Worm (Caenorhabditis elegans) whole organism, mixed stage, embryonic: ENCODE measurements around the gene rap-2.

ENCODE experiments used
- M03D4.4 ChIP-seq: sonication (generic microtip); optimal IDR thresholded peaks from 2 replicates; lab custom pipeline; 2017; ENCODE audit warnings: mild to moderate bottlenecking, missing genetic modification characterization, missing compliant biosample characterization
- bed-3 ChIP-seq: fragments of 200-800 bp; sonication (Bioruptor generic); optimal IDR thresholded peaks from 3 replicates; lab custom pipeline; 2018; ENCODE audit warnings: mild to moderate bottlenecking, missing genetic modification characterization, moderate library complexity, missing compliant biosample characterization
- blmp-1 ChIP-seq: fragments of 150-350 bp; optimal IDR thresholded peaks from 2 replicates; lab custom pipeline; 2014; ENCODE audit warnings: missing biosample characterization, missing genetic modification characterization
- ceh-39 ChIP-seq: fragments of 150-350 bp; optimal IDR thresholded peaks from 2 replicates; lab custom pipeline; 2014; ENCODE audit warnings: missing biosample characterization, missing genetic modification characterization
- ceh-43 ChIP-seq: fragments of 200-800 bp; sonication (Bioruptor generic); optimal IDR thresholded peaks from 2 replicates; lab custom pipeline; 2018; ENCODE audit warnings: mild to moderate bottlenecking, missing genetic modification characterization, moderate library complexity, missing compliant biosample characterization
- ceh-83 ChIP-seq: fragments of 200-800 bp; sonication (Bioruptor generic); optimal IDR thresholded peaks from 2 replicates; lab custom pipeline; 2018; ENCODE audit warnings: mild to moderate bottlenecking, missing genetic modification characterization, missing compliant biosample characterization
- ces-1 ChIP-seq: fragments of 150-350 bp; optimal IDR thresholded peaks from 2 replicates; lab custom pipeline; 2014; ENCODE audit warnings: missing biosample characterization, missing genetic modification reagents, missing genetic modification characterization
- cnd-1 ChIP-seq: fragments of 200-800 bp; sonication (Bioruptor generic); optimal IDR thresholded peaks from 2 replicates; lab custom pipeline; 2018; ENCODE audit warnings: mild to moderate bottlenecking, missing genetic modification characterization, missing compliant biosample characterization
- drap-1 ChIP-seq: fragments of 200-800 bp; sonication (Bioruptor generic); optimal IDR thresholded peaks from 3 replicates; lab custom pipeline; 2018; ENCODE audit warnings: mild to moderate bottlenecking, missing genetic modification characterization, missing compliant biosample characterization
- elt-1 ChIP-seq: sonication (generic microtip); optimal IDR thresholded peaks from 2 replicates; lab custom pipeline; 2017; ENCODE audit warnings: missing genetic modification characterization, mild to moderate bottlenecking, missing compliant biosample characterization, antibody characterized with exemption, moderate library complexity, borderline replicate concordance; ENCODE audit not compliant: insufficient read depth
- flh-1 ChIP-seq: fragments of 200-800 bp; sonication (Bioruptor generic); optimal IDR thresholded peaks from 2 replicates; lab custom pipeline; 2018; ENCODE audit warnings: mild to moderate bottlenecking, missing genetic modification characterization, moderate library complexity, missing compliant biosample characterization
- ham-2 ChIP-seq: fragments of 200-800 bp; sonication (Bioruptor generic); optimal IDR thresholded peaks from 2 replicates; lab custom pipeline; 2018; ENCODE audit warnings: mild to moderate bottlenecking, missing genetic modification characterization, missing compliant biosample characterization
- hlh-1 ChIP-seq: fragments of 150-350 bp; optimal IDR thresholded peaks from 2 replicates; lab custom pipeline; 2014; ENCODE audit warnings: missing biosample characterization, missing genetic modification reagents, missing genetic modification characterization
- lin-13 ChIP-seq: fragments of 150-350 bp; optimal IDR thresholded peaks from 2 replicates; lab custom pipeline; 2014; ENCODE audit warnings: missing biosample characterization, missing genetic modification characterization
- lin-32 ChIP-seq: fragments of 200-800 bp; sonication (Bioruptor generic); optimal IDR thresholded peaks from 2 replicates; lab custom pipeline; 2018; ENCODE audit warnings: mild to moderate bottlenecking, missing genetic modification characterization, missing compliant biosample characterization
- lsy-2 ChIP-seq: fragments of 150-350 bp; optimal IDR thresholded peaks from 2 replicates; lab custom pipeline; 2014; ENCODE audit warnings: missing biosample characterization, missing genetic modification characterization
- mab-5 ChIP-seq: fragments of 150-350 bp; optimal IDR thresholded peaks from 2 replicates; lab custom pipeline; 2014; ENCODE audit warnings: missing biosample characterization, missing genetic modification characterization
- mep-1 ChIP-seq: fragments of 150-350 bp; optimal IDR thresholded peaks from 2 replicates; lab custom pipeline; 2017; ENCODE audit warnings: missing biosample characterization, missing genetic modification reagents, missing genetic modification characterization, inconsistent platforms
- mls-2 ChIP-seq: sonication (generic microtip); optimal IDR thresholded peaks from 2 replicates; lab custom pipeline; 2016; ENCODE audit warnings: mild to moderate bottlenecking, missing genetic modification characterization, moderate library complexity, missing compliant biosample characterization
- nhr-12 ChIP-seq: fragments of 150-350 bp; optimal IDR thresholded peaks from 2 replicates; lab custom pipeline; 2014; ENCODE audit warnings: missing biosample characterization, missing genetic modification characterization
- nhr-2 ChIP-seq: fragments of 150-350 bp; optimal IDR thresholded peaks from 2 replicates; lab custom pipeline; 2014; ENCODE audit warnings: missing biosample characterization, missing genetic modification characterization
- nhr-237 ChIP-seq: fragments of 150-350 bp; optimal IDR thresholded peaks from 2 replicates; lab custom pipeline; 2014; ENCODE audit warnings: missing biosample characterization, missing genetic modification characterization
- nhr-28 ChIP-seq: fragments of 150-350 bp; optimal IDR thresholded peaks from 2 replicates; lab custom pipeline; 2014; ENCODE audit warnings: missing biosample characterization, missing genetic modification characterization
- nhr-76 ChIP-seq: sonication (generic microtip); optimal IDR thresholded peaks from 2 replicates; lab custom pipeline; 2017; ENCODE audit warnings: missing biosample characterization, missing genetic modification characterization
- pha-4 ChIP-seq: fragments of 150-350 bp; optimal IDR thresholded peaks from 2 replicates; lab custom pipeline; 2018; ENCODE audit warnings: missing biosample characterization, missing genetic modification reagents, missing genetic modification characterization
- sem-2 ChIP-seq: fragments of 200-800 bp; sonication (Bioruptor generic); optimal IDR thresholded peaks from 2 replicates; lab custom pipeline; 2018; ENCODE audit warnings: mild to moderate bottlenecking, missing genetic modification characterization, missing compliant biosample characterization
- snpc-4 ChIP-seq: fragments of 150-350 bp; optimal IDR thresholded peaks from 2 replicates; lab custom pipeline; 2014; ENCODE audit warnings: missing biosample characterization, missing genetic modification characterization
- sptf-1 ChIP-seq: sonication (generic microtip); optimal IDR thresholded peaks from 2 replicates; lab custom pipeline; 2017; ENCODE audit warnings: mild to moderate bottlenecking, missing genetic modification characterization, moderate library complexity, missing compliant biosample characterization
- tbx-8 ChIP-seq: fragments of 200-800 bp; sonication (Bioruptor generic); optimal IDR thresholded peaks from 2 replicates; lab custom pipeline; 2018; ENCODE audit warnings: mild to moderate bottlenecking, missing genetic modification characterization, moderate library complexity, missing compliant biosample characterization
- unc-120 ChIP-seq: sonication (generic microtip); optimal IDR thresholded peaks from 2 replicates; lab custom pipeline; 2017; ENCODE audit warnings: missing genetic modification characterization, missing compliant biosample characterization; ENCODE audit not compliant: poor library complexity, severe bottlenecking
- unc-39 ChIP-seq: fragments of 150-350 bp; optimal IDR thresholded peaks from 2 replicates; lab custom pipeline; 2014; ENCODE audit warnings: missing biosample characterization, missing genetic modification characterization
- unc-62 ChIP-seq: fragments of 150-350 bp; optimal IDR thresholded peaks from 2 replicates; lab custom pipeline; 2014; ENCODE audit warnings: missing biosample characterization, missing genetic modification reagents, missing genetic modification characterization
- zip-8 ChIP-seq: fragments of 150-350 bp; optimal IDR thresholded peaks from 2 replicates; lab custom pipeline; 2014; ENCODE audit warnings: missing biosample characterization, missing genetic modification characterization
- ztf-11 ChIP-seq: fragments of 150-350 bp; optimal IDR thresholded peaks from 2 replicates; lab custom pipeline; 2014; ENCODE audit warnings: missing biosample characterization, missing genetic modification characterization

The rap-2 gene

ce11 chrV:15085335-15085800 lies 21.5 kb upstream of the rap-2 start, which contains the start of the genes ahsa-1 and C01G10.7:
ahsa-1 (minus strand) TSS chrV:15085385.
C01G10.7 (plus strand) TSS chrV:15085747.
- TF ChIP-seq ham-2 (GFP tag; lab: Kevin White, UChicago) (no peak), mls-2 (tag; lab: Kevin White, UChicago) (peak; percentile 39), lsy-2 (peak; percentile 73), ceh-83 (GFP tag; lab: Kevin White, UChicago) (no peak), tbx-8 (GFP tag; lab: Kevin White, UChicago) (no peak), M03D4.4 (tag; lab: Kevin White, UChicago) (peak; percentile 44), nhr-237 (tag; lab: Kevin White, UChicago) (peak; percentile 90), pha-4 (tag; lab: Kevin White, UChicago) (peak; percentile 46), ceh-43 (peak; percentile 70), ces-1 (GFP tag; lab: Kevin White, UChicago) (peak; percentile 97), mep-1 (peak; percentile 87), sptf-1 (tag; lab: Kevin White, UChicago) (peak; percentile 70), nhr-76 (tag; lab: Kevin White, UChicago) (no peak), flh-1 (GFP tag; lab: Kevin White, UChicago) (no peak), lin-13 (tag; lab: Kevin White, UChicago) (peak; percentile 44), cnd-1 (no peak), elt-1 (tag; lab: Kevin White, UChicago) (no peak), hlh-1 (peak; percentile 2), lin-32 (GFP tag; lab: Kevin White, UChicago) (peak; percentile 56), nhr-12 (no peak), ceh-39 (tag; lab: Kevin White, UChicago) (peak; percentile 73), zip-8 (tag; lab: Kevin White, UChicago) (no peak), mab-5 (tag; lab: Kevin White, UChicago) (peak; percentile 61), drap-1 (GFP tag; lab: Kevin White, UChicago) (peak; percentile 70)

DNA sequence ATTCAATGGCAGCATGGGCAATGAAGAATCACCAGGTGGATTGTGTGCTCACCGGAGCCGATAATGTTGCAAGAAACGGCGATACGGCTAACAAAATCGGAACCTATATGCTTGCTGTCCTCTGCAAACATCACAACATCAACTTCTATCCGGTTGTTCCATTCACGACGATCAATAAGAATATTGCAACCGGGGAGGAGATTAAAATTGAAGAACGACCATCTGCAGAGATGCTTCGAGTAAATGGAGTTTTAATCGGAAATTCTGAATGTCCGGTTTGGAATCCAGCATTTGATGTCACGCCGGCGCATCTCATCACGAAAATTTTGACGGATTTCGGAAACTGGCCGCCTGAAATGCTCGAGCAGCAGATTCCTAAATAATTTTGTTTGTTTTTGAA lies 19.8 kb upstream of the rap-2 start:
- TF ChIP-seq ceh-43 (no peak), unc-120 (tag; lab: Kevin White, UChicago) (no peak), zip-8 (tag; lab: Kevin White, UChicago) (no peak), lin-32 (GFP tag; lab: Kevin White, UChicago) (no peak), mep-1 (no peak), lsy-2 (no peak), blmp-1 (no peak), hlh-1 (no peak)

ce11 chrV:15082291-15082690 lies 18.4 kb upstream of the rap-2 start, which contains the start of the genes C01G10.10 and C01G10.9:
C01G10.10 (minus strand) TSS chrV:15082441.
C01G10.9 (plus strand) TSS chrV:15082530.
- TF ChIP-seq cnd-1: peak; percentile 3
- peak; percentile 8 for TF ChIP-seq ces-1 (GFP tag; lab: Kevin White, UChicago)
- TF ChIP-seq lsy-2: peak; percentile 41
- TF ChIP-seq snpc-4 (tag; lab: Kevin White, UChicago): no peak
- no peak for TF ChIP-seq ceh-83 (GFP tag; lab: Kevin White, UChicago)
- TF ChIP-seq nhr-2 (tag; lab: Kevin White, UChicago): no peak
- TF ChIP-seq drap-1 (GFP tag; lab: Kevin White, UChicago): peak; percentile 37
- TF ChIP-seq pha-4 (tag; lab: Kevin White, UChicago): no peak

- TF ChIP-seq nhr-237 (tag; lab: Kevin White, UChicago) (no peak), sem-2 (GFP tag; lab: Kevin White, UChicago) (no peak), unc-120 (tag; lab: Kevin White, UChicago) (peak; percentile 19), flh-1 (GFP tag; lab: Kevin White, UChicago) (no peak), unc-39 (tag; lab: Kevin White, UChicago) (no peak), ham-2 (GFP tag; lab: Kevin White, UChicago) (no peak), bed-3 (GFP tag; lab: Kevin White, UChicago) (no peak), ceh-43 (no peak), ces-1 (GFP tag; lab: Kevin White, UChicago) (no peak), ztf-11 (no peak), unc-62 (GFP tag; lab: Kevin White, UChicago) (peak; percentile 82), lsy-2 (no peak), pha-4 (tag; lab: Kevin White, UChicago) (no peak), nhr-28 (no peak), cnd-1 (no peak), elt-1 (tag; lab: Kevin White, UChicago) (no peak), mab-5 (tag; lab: Kevin White, UChicago) (peak; percentile 16), ceh-83 (GFP tag; lab: Kevin White, UChicago) (no peak), ceh-39 (tag; lab: Kevin White, UChicago) (no peak), mep-1 (no peak), mls-2 (tag; lab: Kevin White, UChicago) (no peak)
These were observed 14.7 kb upstream of the rap-2 start for ce11 chrV:15078560-15078959.
